Fruit fly (Drosophila melanogaster): ENCODE measurements around the gene eIF4E7.

- TF ChIP-seq CG8478 (optimal IDR thresholded peaks at IDR 0.05) (no peak), CTCF (optimal IDR thresholded peaks at IDR 0.05) (no peak)
Observed at dm6 chrX:1109302-1109701, 52.9 kb downstream of the eIF4E7 start.
